Fruit fly (Drosophila melanogaster): ENCODE results near the gene mub.

DNA sequence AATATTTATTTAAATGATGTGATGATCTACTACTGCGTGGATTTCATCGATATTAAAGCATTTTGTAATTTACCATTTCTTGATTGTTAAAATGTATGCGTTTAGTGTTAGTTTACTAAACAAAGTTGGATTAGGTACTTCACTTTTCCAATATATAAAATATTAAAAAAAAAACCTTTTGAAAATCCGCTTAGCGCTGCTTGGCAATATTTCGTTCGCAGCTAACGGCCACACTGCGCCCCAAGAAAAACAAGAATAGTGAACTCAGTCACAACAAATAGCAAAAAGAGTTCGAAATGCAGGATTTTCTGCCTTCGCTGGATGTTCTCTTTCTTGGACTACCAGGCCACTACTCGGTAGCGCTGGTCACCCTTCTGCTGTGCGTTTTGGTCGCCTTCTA, 21.4 kb upstream of the mub start, which contains the start of gene CG7407:
- no peak for TF ChIP-seq OdsH (GFP tag; optimal IDR thresholded peaks at IDR 0.05)
- TF ChIP-seq sage (GFP tag; optimal IDR thresholded peaks at IDR 0.05): no peak
- TF ChIP-seq lola (GFP tag; optimal IDR thresholded peaks at IDR 0.05): no peak
- TF ChIP-seq jim (GFP tag; optimal IDR thresholded peaks at IDR 0.05): no peak
- TF ChIP-seq Vsx2 (GFP tag; optimal IDR thresholded peaks at IDR 0.05; ENCODE audit: partially characterized antibody): no peak

Data from whole organism, wandering third instar larva.